Worm (Caenorhabditis elegans) whole organism, L2 larva: Measurements from ENCODE around the gene ccep-97.

Source experiments
- R02D3.7 ChIP-seq: fragments of 150-350 bp; optimal IDR thresholded peaks from 2 replicates; lab custom pipeline; 2014; ENCODE audit warnings: missing biosample characterization, missing genetic modification characterization
- blmp-1 ChIP-seq: sonication (generic microtip); optimal IDR thresholded peaks from 2 replicates; lab custom pipeline; 2017; ENCODE audit warnings: missing genetic modification characterization, mild to moderate bottlenecking, missing compliant biosample characterization, antibody characterized with exemption, moderate library complexity; ENCODE audit not compliant: insufficient read depth
- egl-27 ChIP-seq: sonication (generic microtip); optimal IDR thresholded peaks from 3 replicates; lab custom pipeline; 2017; ENCODE audit warnings: missing biosample characterization, missing genetic modification reagents, missing genetic modification characterization
- elt-1 ChIP-seq: fragments of 150-350 bp; optimal IDR thresholded peaks from 2 replicates; lab custom pipeline; 2014; ENCODE audit warnings: missing biosample characterization, missing genetic modification characterization
- nhr-25 ChIP-seq: fragments of 150-350 bp; sonication (generic microtip); optimal IDR thresholded peaks from 3 replicates; lab custom pipeline; 2014; ENCODE audit warnings: missing biosample characterization, missing genetic modification characterization
- nhr-77 ChIP-seq: fragments of 150-350 bp; optimal IDR thresholded peaks from 2 replicates; lab custom pipeline; 2014; ENCODE audit warnings: missing biosample characterization, missing genetic modification characterization
- snpc-4 ChIP-seq: fragments of 150-350 bp; optimal IDR thresholded peaks from 2 replicates; lab custom pipeline; 2014; ENCODE audit warnings: missing biosample characterization, missing genetic modification characterization
- unc-39 ChIP-seq: fragments of 150-350 bp; optimal IDR thresholded peaks from 2 replicates; lab custom pipeline; 2014; ENCODE audit warnings: missing biosample characterization, missing genetic modification characterization
- unc-55 ChIP-seq: fragments of 150-350 bp; sonication (generic microtip); optimal IDR thresholded peaks from 3 replicates; lab custom pipeline; 2014; ENCODE audit warnings: missing biosample characterization, missing genetic modification reagents, missing genetic modification characterization
- unc-62 ChIP-seq: fragments of 150-350 bp; optimal IDR thresholded peaks from 2 replicates; lab custom pipeline; 2014; ENCODE audit warnings: missing biosample characterization, missing genetic modification reagents, missing genetic modification characterization
- ztf-11 ChIP-seq: sonication (generic microtip); optimal IDR thresholded peaks from 2 replicates; lab custom pipeline; 2017; ENCODE audit warnings: missing biosample characterization, missing genetic modification characterization

DNA sequence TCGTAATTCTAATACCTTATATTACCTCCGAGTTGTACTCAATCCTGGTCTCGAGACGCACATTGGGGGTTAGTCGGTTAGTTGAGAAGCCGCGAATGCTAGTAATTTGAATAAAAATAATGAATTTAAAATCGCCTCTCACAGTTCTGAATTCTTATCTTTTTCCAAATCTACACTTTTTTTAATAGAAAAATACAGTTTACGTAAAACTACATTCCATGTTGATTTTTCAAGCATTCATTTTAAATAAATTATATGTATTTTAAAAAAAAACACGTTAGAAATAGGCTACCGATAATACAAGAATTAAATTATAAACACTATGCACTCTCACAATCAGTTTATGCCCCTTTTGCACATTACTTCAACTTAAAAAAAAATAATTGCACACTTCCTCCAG, 48.8 kb downstream of the ccep-97 start, which contains the start of gene C18G1.9:
- no peak for TF ChIP-seq elt-1 (tag; lab: Kevin White, UChicago)
- no peak for TF ChIP-seq snpc-4 (tag; lab: Kevin White, UChicago)
- no peak for TF ChIP-seq R02D3.7
- TF ChIP-seq unc-39 (tag; lab: Kevin White, UChicago): no peak
- no peak for TF ChIP-seq unc-62
- TF ChIP-seq ztf-11: no peak
- no peak for TF ChIP-seq nhr-77
- TF ChIP-seq blmp-1 (tag; lab: Kevin White, UChicago): no peak
- TF ChIP-seq egl-27 (tag; lab: Kevin White, UChicago): no peak
- no peak for TF ChIP-seq unc-55 (GFP tag; lab: Kevin White, UChicago)
- TF ChIP-seq nhr-25 (tag; lab: Kevin White, UChicago): no peak
